Worm (Caenorhabditis elegans) whole organism, mixed stage, embryonic: Measurements from ENCODE around the gene ZK1251.3.

ENCODE experiments used
- M03D4.4 ChIP-seq: sonication (generic microtip); optimal IDR thresholded peaks from 2 replicates; lab custom pipeline; 2017; ENCODE audit warnings: mild to moderate bottlenecking, missing genetic modification characterization, missing compliant biosample characterization
- ceh-43 ChIP-seq: fragments of 200-800 bp; sonication (Bioruptor generic); optimal IDR thresholded peaks from 2 replicates; lab custom pipeline; 2018; ENCODE audit warnings: mild to moderate bottlenecking, missing genetic modification characterization, moderate library complexity, missing compliant biosample characterization
- elt-3 ChIP-seq: fragments of 150-350 bp; optimal IDR thresholded peaks from 2 replicates; lab custom pipeline; 2014; ENCODE audit warnings: missing biosample characterization, missing genetic modification characterization
- lsy-2 ChIP-seq: fragments of 150-350 bp; optimal IDR thresholded peaks from 2 replicates; lab custom pipeline; 2014; ENCODE audit warnings: missing biosample characterization, missing genetic modification characterization
- mab-5 ChIP-seq: fragments of 150-350 bp; optimal IDR thresholded peaks from 2 replicates; lab custom pipeline; 2014; ENCODE audit warnings: missing biosample characterization, missing genetic modification characterization
- mep-1 ChIP-seq: fragments of 150-350 bp; optimal IDR thresholded peaks from 2 replicates; lab custom pipeline; 2017; ENCODE audit warnings: missing biosample characterization, missing genetic modification reagents, missing genetic modification characterization, inconsistent platforms
- nhr-2 ChIP-seq: fragments of 150-350 bp; optimal IDR thresholded peaks from 2 replicates; lab custom pipeline; 2014; ENCODE audit warnings: missing biosample characterization, missing genetic modification characterization
- nhr-76 ChIP-seq: sonication (generic microtip); optimal IDR thresholded peaks from 2 replicates; lab custom pipeline; 2017; ENCODE audit warnings: missing biosample characterization, missing genetic modification characterization
- pha-4 ChIP-seq: fragments of 150-350 bp; optimal IDR thresholded peaks from 2 replicates; lab custom pipeline; 2018; ENCODE audit warnings: missing biosample characterization, missing genetic modification reagents, missing genetic modification characterization
- snpc-4 ChIP-seq: fragments of 150-350 bp; optimal IDR thresholded peaks from 2 replicates; lab custom pipeline; 2014; ENCODE audit warnings: missing biosample characterization, missing genetic modification characterization
- unc-39 ChIP-seq: fragments of 150-350 bp; optimal IDR thresholded peaks from 2 replicates; lab custom pipeline; 2014; ENCODE audit warnings: missing biosample characterization, missing genetic modification characterization
- unc-62 ChIP-seq: fragments of 150-350 bp; optimal IDR thresholded peaks from 2 replicates; lab custom pipeline; 2014; ENCODE audit warnings: missing biosample characterization, missing genetic modification reagents, missing genetic modification characterization
- ztf-11 ChIP-seq: fragments of 150-350 bp; optimal IDR thresholded peaks from 2 replicates; lab custom pipeline; 2014; ENCODE audit warnings: missing biosample characterization, missing genetic modification characterization

- TF ChIP-seq snpc-4 = no peak
- TF ChIP-seq unc-62 (GFP tag; lab: Kevin White, UChicago) = no peak
- no peak for TF ChIP-seq unc-39 (tag; lab: Kevin White, UChicago)
- no peak for TF ChIP-seq nhr-2 (tag; lab: Kevin White, UChicago)
- TF ChIP-seq pha-4 (tag; lab: Kevin White, UChicago) = no peak
- no peak for TF ChIP-seq ztf-11 (tag; lab: Kevin White, UChicago)
- TF ChIP-seq elt-3 = no peak
- no peak for TF ChIP-seq mab-5 (tag; lab: Kevin White, UChicago)
- no peak for TF ChIP-seq mep-1 (tag; lab: Kevin White, UChicago)
- no peak for TF ChIP-seq ceh-43 (GFP tag; lab: Kevin White, UChicago)
- TF ChIP-seq lsy-2 (tag; lab: Kevin White, UChicago) = no peak
- TF ChIP-seq nhr-76 (tag; lab: Kevin White, UChicago) = no peak
- TF ChIP-seq M03D4.4 (tag; lab: Kevin White, UChicago) = no peak
Observed at ce11 chrIV:9682514-9682913, 944 bp upstream of the ZK1251.3 start, which contains the start of gene ins-7.
